Worm (Caenorhabditis elegans) whole organism, L3 larva: Measurements from ENCODE around the gene erh-2.

Source experiments
- R02D3.7 ChIP-seq: fragments of 150-350 bp; optimal IDR thresholded peaks from 2 replicates; lab custom pipeline; 2014; ENCODE audit warnings: missing biosample characterization, missing genetic modification characterization
- ZK546.5 ChIP-seq: sonication (generic microtip); optimal IDR thresholded peaks from 2 replicates; lab custom pipeline; 2017; ENCODE audit warnings: missing biosample characterization, missing genetic modification characterization
- aly-2 ChIP-seq: fragments of 150-350 bp; optimal IDR thresholded peaks from 2 replicates; lab custom pipeline; 2014; ENCODE audit warnings: missing biosample characterization, missing genetic modification characterization
- ama-1 ChIP-seq: fragments of 150-350 bp; optimal IDR thresholded peaks from 2 replicates; lab custom pipeline; 2018
- ceh-16 ChIP-seq: sonication (generic microtip); optimal IDR thresholded peaks from 2 replicates; lab custom pipeline; 2017; ENCODE audit warnings: missing biosample characterization, missing genetic modification characterization
- ceh-28 ChIP-seq: fragments of 150-350 bp; optimal IDR thresholded peaks from 2 replicates; lab custom pipeline; 2014; ENCODE audit warnings: missing biosample characterization, missing genetic modification reagents, missing genetic modification characterization
- daf-12 ChIP-seq: fragments of 150-350 bp; optimal IDR thresholded peaks from 2 replicates; lab custom pipeline; 2014; ENCODE audit warnings: missing biosample characterization, missing genetic modification reagents, missing genetic modification characterization
- egl-5 ChIP-seq: fragments of 150-350 bp; optimal IDR thresholded peaks from 2 replicates; lab custom pipeline; 2017; ENCODE audit warnings: missing biosample characterization, missing genetic modification reagents, missing genetic modification characterization, inconsistent platforms
- elt-2 ChIP-seq: sonication (generic microtip); optimal IDR thresholded peaks from 2 replicates; lab custom pipeline; 2016; ENCODE audit warnings: missing genetic modification reagents, mild to moderate bottlenecking, missing genetic modification characterization, missing compliant biosample characterization
- elt-3 ChIP-seq, 3 experiments: fragments of 150-350 bp in 1 of 3; sonication (generic microtip) in 2 of 3; optimal IDR thresholded peaks; 2 replicates in 2 of 3; 4 replicates in 1 of 3; lab custom pipeline; 2014 to 2017; ENCODE audit warnings: missing biosample characterization in 3 of 3, missing genetic modification characterization in 3 of 3
- eor-1 ChIP-seq, 2 experiments: fragments of 150-350 bp; optimal IDR thresholded peaks; 2 replicates each; lab custom pipeline; 2014 to 2018; ENCODE audit warnings: missing biosample characterization in 2 of 2, missing genetic modification characterization in 2 of 2
- fkh-10 ChIP-seq: sonication (generic microtip); optimal IDR thresholded peaks from 2 replicates; lab custom pipeline; 2017; ENCODE audit warnings: missing biosample characterization, missing genetic modification reagents, missing genetic modification characterization
- fkh-2 ChIP-seq: fragments of 150-350 bp; optimal IDR thresholded peaks from 2 replicates; lab custom pipeline; 2014; ENCODE audit warnings: missing biosample characterization, missing genetic modification reagents, missing genetic modification characterization
- fos-1 ChIP-seq: fragments of 150-350 bp; optimal IDR thresholded peaks from 2 replicates; lab custom pipeline; 2014; ENCODE audit warnings: missing biosample characterization, missing genetic modification characterization
- hmg-11 ChIP-seq: sonication (generic microtip); optimal IDR thresholded peaks from 2 replicates; lab custom pipeline; 2016; ENCODE audit warnings: missing genetic modification characterization, missing compliant biosample characterization
- jun-1 ChIP-seq: fragments of 150-350 bp; optimal IDR thresholded peaks from 2 replicates; lab custom pipeline; 2014; ENCODE audit warnings: missing biosample characterization, missing genetic modification reagents, missing genetic modification characterization
- lin-15B ChIP-seq: fragments of 150-350 bp; optimal IDR thresholded peaks from 2 replicates; lab custom pipeline; 2014; ENCODE audit warnings: missing biosample characterization, missing genetic modification characterization
- mdl-1 ChIP-seq: fragments of 150-350 bp; optimal IDR thresholded peaks from 2 replicates; lab custom pipeline; 2014; ENCODE audit warnings: missing biosample characterization, missing genetic modification characterization
- mml-1 ChIP-seq: fragments of 150-350 bp; sonication (generic microtip); optimal IDR thresholded peaks from 3 replicates; lab custom pipeline; 2014; ENCODE audit warnings: missing biosample characterization, missing genetic modification characterization
- nfya-1 ChIP-seq: sonication (generic microtip); optimal IDR thresholded peaks from 2 replicates; lab custom pipeline; 2017; ENCODE audit warnings: missing genetic modification characterization, mild to moderate bottlenecking, missing compliant biosample characterization, antibody characterized with exemption, moderate library complexity; ENCODE audit not compliant: insufficient read depth
- nhr-12 ChIP-seq: fragments of 150-350 bp; optimal IDR thresholded peaks from 2 replicates; lab custom pipeline; 2014; ENCODE audit warnings: missing biosample characterization, missing genetic modification characterization
- nhr-23 ChIP-seq: fragments of 150-350 bp; optimal IDR thresholded peaks from 2 replicates; lab custom pipeline; 2014; ENCODE audit warnings: missing biosample characterization, missing genetic modification reagents, missing genetic modification characterization
- nhr-237 ChIP-seq: fragments of 150-350 bp; optimal IDR thresholded peaks from 2 replicates; lab custom pipeline; 2014; ENCODE audit warnings: missing biosample characterization, missing genetic modification characterization
- nhr-25 ChIP-seq: sonication (generic microtip); optimal IDR thresholded peaks from 2 replicates; lab custom pipeline; 2017; ENCODE audit warnings: missing biosample characterization, missing genetic modification characterization
- nhr-43 ChIP-seq: sonication (generic microtip); optimal IDR thresholded peaks from 2 replicates; lab custom pipeline; 2016; ENCODE audit warnings: mild to moderate bottlenecking, missing genetic modification characterization, missing compliant biosample characterization; ENCODE audit not compliant: poor library complexity, severe bottlenecking
- nhr-67 ChIP-seq: fragments of 150-350 bp; optimal IDR thresholded peaks from 2 replicates; lab custom pipeline; 2014; ENCODE audit warnings: missing biosample characterization, missing genetic modification characterization
- nhr-77 ChIP-seq: fragments of 150-350 bp; optimal IDR thresholded peaks from 2 replicates; lab custom pipeline; 2014; ENCODE audit warnings: missing biosample characterization, missing genetic modification characterization
- pha-4 ChIP-seq: fragments of 150-350 bp; optimal IDR thresholded peaks from 2 replicates; lab custom pipeline; 2014; ENCODE audit warnings: missing biosample characterization, missing genetic modification reagents, missing genetic modification characterization
- pqm-1 ChIP-seq: fragments of 150-350 bp; optimal IDR thresholded peaks from 2 replicates; lab custom pipeline; 2017; ENCODE audit warnings: missing biosample characterization, missing genetic modification characterization, inconsistent platforms
- skn-1 ChIP-seq: fragments of 150-350 bp; optimal IDR thresholded peaks from 2 replicates; lab custom pipeline; 2014; ENCODE audit warnings: missing biosample characterization, missing genetic modification characterization
- snpc-4 ChIP-seq: fragments of 150-350 bp; optimal IDR thresholded peaks from 2 replicates; lab custom pipeline; 2014; ENCODE audit warnings: missing biosample characterization, missing genetic modification characterization
- unc-39 ChIP-seq: sonication (generic microtip); optimal IDR thresholded peaks from 4 replicates; lab custom pipeline; 2017; ENCODE audit warnings: missing biosample characterization, missing genetic modification characterization
- unc-62 ChIP-seq: fragments of 150-350 bp; sonication (generic microtip); optimal IDR thresholded peaks from 4 replicates; lab custom pipeline; 2014; ENCODE audit warnings: missing biosample characterization, missing genetic modification reagents, missing genetic modification characterization
- zag-1 ChIP-seq: fragments of 150-350 bp; optimal IDR thresholded peaks from 2 replicates; lab custom pipeline; 2014; ENCODE audit warnings: missing biosample characterization, missing genetic modification characterization
- ztf-11 ChIP-seq: fragments of 150-350 bp; optimal IDR thresholded peaks from 2 replicates; lab custom pipeline; 2014; ENCODE audit warnings: missing biosample characterization, missing genetic modification characterization

Gene erh-2

DNA sequence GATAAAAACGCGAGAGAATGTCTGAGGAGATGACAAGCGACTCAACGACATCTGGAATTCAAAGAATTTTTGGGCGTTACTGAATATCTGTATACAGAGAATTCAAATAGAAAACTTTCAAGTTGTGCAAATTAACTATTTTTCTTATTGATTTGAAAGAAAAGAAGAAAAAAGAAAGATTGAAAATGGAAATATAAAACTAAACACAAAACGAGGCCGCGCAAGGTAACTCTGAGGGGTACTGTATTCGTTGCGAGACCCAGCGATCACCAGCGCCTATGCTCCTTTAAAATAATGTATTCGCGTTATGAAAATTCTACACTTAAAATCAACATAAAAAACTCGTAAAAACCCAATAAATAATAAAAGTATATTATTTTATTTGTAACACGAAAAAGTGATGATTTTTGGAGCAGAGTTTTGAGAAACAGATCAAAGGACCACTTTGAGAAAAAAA lies 2.8 kb downstream of the erh-2 start, which contains the start of gene asb-1:
Gene asb-1 (minus strand): TSS at position 51 of the 457 bp plus-strand sequence.
- TF ChIP-seq pha-4 (tag; lab: Kevin White, UChicago) = no peak
- TF ChIP-seq ama-1 (lab: Kevin White, UChicago) = no peak
- no peak for TF ChIP-seq skn-1 (tag; lab: Kevin White, UChicago)
- TF ChIP-seq fkh-10 (GFP tag; lab: Kevin White, UChicago) = no peak
- no peak for TF ChIP-seq ZK546.5
- TF ChIP-seq jun-1 (tag; lab: Kevin White, UChicago) = no peak
- TF ChIP-seq unc-39 = no peak
- TF ChIP-seq nhr-25 (tag; lab: Kevin White, UChicago) = no peak
- no peak for TF ChIP-seq elt-2
- no peak for TF ChIP-seq nhr-43
- no peak for TF ChIP-seq pqm-1 (tag; lab: Kevin White, UChicago)
- no peak for TF ChIP-seq mdl-1 (tag; lab: Kevin White, UChicago)
- no peak for TF ChIP-seq daf-12 (tag; lab: Kevin White, UChicago)
- no peak for TF ChIP-seq eor-1 (tag; optimal IDR thresholded peaks at IDR 0.05; lab: Kevin White, UChicago)
- TF ChIP-seq, all 47 proteins: peak for 0

DNA sequence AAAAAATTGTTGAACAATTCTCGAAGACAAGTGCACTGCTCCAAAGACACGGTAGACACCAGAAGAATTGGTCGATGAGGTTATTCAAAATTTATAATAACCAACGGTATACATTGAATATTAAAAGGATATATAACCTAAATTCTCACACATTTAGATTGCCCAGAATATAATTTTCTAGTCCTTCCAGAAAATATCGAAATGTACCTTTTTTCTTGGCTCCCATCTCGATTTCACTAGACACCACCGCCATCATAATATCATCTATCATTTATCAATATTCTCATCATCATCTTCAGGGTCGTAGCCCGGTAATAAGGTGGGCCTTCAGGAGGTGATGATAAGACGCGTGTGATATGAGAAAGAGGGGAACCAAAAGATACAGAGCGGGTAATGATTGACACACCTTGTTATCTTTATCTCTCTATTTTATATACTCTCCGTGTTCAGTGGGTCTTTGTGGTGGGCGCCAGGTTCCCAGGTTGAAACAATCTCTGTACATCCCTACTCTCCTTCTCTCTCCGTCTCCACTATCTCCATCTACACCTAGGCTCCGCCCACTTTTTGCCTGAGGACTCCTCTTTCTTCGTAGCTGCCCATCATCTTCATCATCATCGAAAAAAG lies 7.2 kb downstream of the erh-2 start, which contains the start of gene mab-21:
Gene mab-21 (plus strand): TSS at position 615 of the 624 bp plus-strand sequence.
- TF ChIP-seq elt-3 (tag; optimal IDR thresholded peaks at IDR 0.05; lab: Kevin White, UChicago) = peak in 1 of 3 experiments; percentile 34
- TF ChIP-seq ama-1 (lab: Kevin White, UChicago) = no peak
- TF ChIP-seq zag-1 (tag; lab: Kevin White, UChicago) = no peak
- TF ChIP-seq R02D3.7 (tag; lab: Kevin White, UChicago) = no peak
- TF ChIP-seq mml-1 (tag; lab: Kevin White, UChicago) = no peak
- no peak for TF ChIP-seq ztf-11 (tag; lab: Kevin White, UChicago)
- TF ChIP-seq nhr-12 (tag; lab: Kevin White, UChicago) = no peak
- TF ChIP-seq eor-1 (tag; optimal IDR thresholded peaks at IDR 0.05; lab: Kevin White, UChicago) = no peak
- peak; percentile 0 for TF ChIP-seq nhr-23 (tag; lab: Kevin White, UChicago)
- TF ChIP-seq elt-2 = no peak
- no peak for TF ChIP-seq daf-12 (tag; lab: Kevin White, UChicago)
- TF ChIP-seq fkh-2 (tag; lab: Kevin White, UChicago) = no peak
- TF ChIP-seq nhr-25 (tag; lab: Kevin White, UChicago) = peak; percentile 5

- TF ChIP-seq elt-3 (tag; optimal IDR thresholded peaks at IDR 0.05; lab: Kevin White, UChicago) = no peak
- no peak for TF ChIP-seq ceh-16
- no peak for TF ChIP-seq nhr-23 (tag; lab: Kevin White, UChicago)
- no peak for TF ChIP-seq unc-62 (GFP tag; lab: Kevin White, UChicago)
- TF ChIP-seq daf-12 (tag; lab: Kevin White, UChicago) = no peak
- no peak for TF ChIP-seq nhr-67
- no peak for TF ChIP-seq jun-1 (tag; lab: Kevin White, UChicago)
Observed at ce11 chrIII:4601286-4601685, 8.3 kb downstream of the erh-2 start.

DNA sequence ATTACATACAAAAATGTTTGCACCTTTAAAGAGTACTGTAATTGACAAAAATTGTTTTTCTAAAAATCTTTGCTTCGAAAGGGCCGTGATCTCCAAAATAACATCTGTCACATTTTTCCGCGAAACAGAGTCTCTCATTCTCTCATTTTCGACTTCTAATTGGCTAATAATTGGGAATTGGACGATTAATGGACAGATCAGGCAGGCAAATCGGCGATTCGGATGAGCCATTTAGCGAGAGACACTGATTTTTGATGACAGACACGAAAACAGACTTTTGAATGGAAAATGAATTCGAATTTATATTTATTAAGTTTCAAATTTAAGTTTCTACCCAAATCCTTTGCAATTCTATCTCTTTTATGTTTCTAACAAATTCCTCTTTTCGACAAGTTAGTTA lies 10.8 kb downstream of the erh-2 start:
- no peak for TF ChIP-seq fkh-2 (tag; lab: Kevin White, UChicago)
- peak; percentile 93 for TF ChIP-seq egl-5 (tag; lab: Kevin White, UChicago)
- no peak for TF ChIP-seq nhr-43
- TF ChIP-seq aly-2 (tag; lab: Kevin White, UChicago) = no peak
- no peak for TF ChIP-seq ceh-28 (tag; lab: Kevin White, UChicago)

- TF ChIP-seq pha-4 (tag; lab: Kevin White, UChicago) (peak; percentile 57), hmg-11 (peak; percentile 61), fkh-10 (GFP tag; lab: Kevin White, UChicago) (no peak), snpc-4 (tag; lab: Kevin White, UChicago) (peak; percentile 65), nhr-25 (tag; lab: Kevin White, UChicago) (peak; percentile 39), nhr-77 (tag; lab: Kevin White, UChicago) (no peak), fos-1 (tag; lab: Kevin White, UChicago) (no peak), nhr-237 (tag; lab: Kevin White, UChicago) (no peak), nfya-1 (tag; lab: Kevin White, UChicago) (peak; percentile 36), lin-15B (peak; percentile 0)
Observed at ce11 chrIII:4612334-4612953, 19.4 kb downstream of the erh-2 start, which contains the start of gene sel-2. Gene sel-2 (minus strand): TSS chrIII:4612384.
